Fruit fly (Drosophila melanogaster) whole organism, prepupa: Measurements from ENCODE around the gene halo.

Source experiments
- Blimp-1 ChIP-seq: fragments of 200-800 bp; sonication (Bioruptor generic); optimal IDR thresholded peaks from 3 replicates; lab custom pipeline; 2017; ENCODE audit warnings: missing biosample characterization, missing genetic modification characterization, mild to moderate bottlenecking, moderate library complexity, missing genetic modification reagents
- CG11762 ChIP-seq: fragments of 200-800 bp; sonication (Bioruptor generic); optimal IDR thresholded peaks from 3 replicates; lab custom pipeline; 2016; ENCODE audit warnings: missing biosample characterization, missing genetic modification characterization; ENCODE audit not compliant: insufficient read depth
- CG11902 ChIP-seq: fragments of 200-800 bp; sonication (Bioruptor generic); optimal IDR thresholded peaks from 3 replicates; lab custom pipeline; 2016; ENCODE audit warnings: missing biosample characterization, missing genetic modification characterization
- CG15336 ChIP-seq: fragments of 200-800 bp; sonication (Bioruptor generic); IDR thresholded peaks from 2 replicates; pipeline ENCODE4 v1.3.6; 2022; ENCODE audit warnings: missing biosample characterization, missing genetic modification characterization
- CG16779 ChIP-seq: fragments of 200-800 bp; sonication (Bioruptor generic); optimal IDR thresholded peaks from 3 replicates; lab custom pipeline; 2017; ENCODE audit warnings: missing biosample characterization, mild to moderate bottlenecking, missing genetic modification characterization
- CG3032 ChIP-seq: fragments of 200-800 bp; optimal IDR thresholded peaks from 2 replicates; lab custom pipeline; 2019; ENCODE audit warnings: missing biosample characterization, mild to moderate bottlenecking, missing genetic modification characterization, moderate library complexity
- CG31627 ChIP-seq: fragments of 200-800 bp; sonication (Bioruptor generic); optimal IDR thresholded peaks from 3 replicates; lab custom pipeline; 2016; ENCODE audit warnings: missing biosample characterization, missing genetic modification characterization
- CG32006 ChIP-seq: fragments of 200-800 bp; sonication (Bioruptor generic); optimal IDR thresholded peaks from 3 replicates; lab custom pipeline; 2017; ENCODE audit warnings: missing biosample characterization, mild to moderate bottlenecking, missing genetic modification characterization
- CG34406 ChIP-seq: fragments of 200-800 bp; sonication (Bioruptor generic); optimal IDR thresholded peaks from 3 replicates; lab custom pipeline; 2016; ENCODE audit warnings: missing biosample characterization, missing genetic modification characterization
- CG3919 ChIP-seq: fragments of 200-800 bp; sonication (Bioruptor generic); optimal IDR thresholded peaks from 3 replicates; lab custom pipeline; 2016; ENCODE audit warnings: missing biosample characterization, missing genetic modification characterization
- CG6163 ChIP-seq: fragments of 200-800 bp; sonication (Bioruptor generic); IDR thresholded peaks from 3 replicates; pipeline ENCODE4 v1.3.6; 2022; ENCODE audit warnings: missing biosample characterization, missing genetic modification characterization
- CG6276 ChIP-seq: fragments of 200-800 bp; sonication (Bioruptor generic); optimal IDR thresholded peaks from 2 replicates; lab custom pipeline; 2017; ENCODE audit warnings: missing biosample characterization, mild to moderate bottlenecking, missing genetic modification characterization
- CG6854 ChIP-seq: fragments of 200-800 bp; sonication (Bioruptor generic); optimal IDR thresholded peaks from 2 replicates; lab custom pipeline; 2017; ENCODE audit warnings: missing biosample characterization, mild to moderate bottlenecking, missing genetic modification characterization
- CG8119 ChIP-seq: fragments of 200-800 bp; sonication (Bioruptor generic); IDR thresholded peaks from 3 replicates; pipeline ENCODE4 v1.3.6; 2022; ENCODE audit warnings: missing biosample characterization, missing genetic modification characterization
- Eip78C ChIP-seq: fragments of 200-800 bp; sonication (Bioruptor generic); peaks from one replicate; lab custom pipeline; 2016; ENCODE audit warnings: missing biosample characterization, missing genetic modification characterization
- Ets21C ChIP-seq: fragments of 200-800 bp; sonication (Bioruptor generic); optimal IDR thresholded peaks from 3 replicates; lab custom pipeline; 2016; ENCODE audit warnings: missing biosample characterization, missing genetic modification characterization
- Ets96B ChIP-seq: fragments of 200-800 bp; optimal IDR thresholded peaks from 2 replicates; lab custom pipeline; 2019; ENCODE audit warnings: missing biosample characterization, mild to moderate bottlenecking, missing genetic modification characterization, moderate library complexity
- Hr38 ChIP-seq: sonication (Bioruptor generic); optimal IDR thresholded peaks from 2 replicates; lab custom pipeline; 2016; ENCODE audit warnings: missing biosample characterization, missing genetic modification characterization
- Hr39 ChIP-seq: fragments of 200-800 bp; sonication (Bioruptor generic); optimal IDR thresholded peaks from 2 replicates; lab custom pipeline; 2016; ENCODE audit warnings: missing biosample characterization, missing genetic modification characterization
- Hr4 ChIP-seq: fragments of 200-800 bp; sonication (Bioruptor generic); optimal IDR thresholded peaks from 3 replicates; lab custom pipeline; 2016; ENCODE audit warnings: missing biosample characterization, missing genetic modification characterization
- Met ChIP-seq: fragments of 200-800 bp; sonication (Bioruptor generic); optimal IDR thresholded peaks from 3 replicates; lab custom pipeline; 2016; ENCODE audit warnings: missing biosample characterization, missing genetic modification characterization
- OdsH ChIP-seq: fragments of 200-800 bp; sonication (Bioruptor generic); optimal IDR thresholded peaks from 3 replicates; lab custom pipeline; 2016; ENCODE audit warnings: missing biosample characterization, missing genetic modification characterization
- Sox102F ChIP-seq: fragments of 200-800 bp; sonication (Bioruptor generic); optimal IDR thresholded peaks from 2 replicates; lab custom pipeline; 2016; ENCODE audit warnings: missing biosample characterization, mild to moderate bottlenecking, missing genetic modification characterization
- Sox14 ChIP-seq: fragments of 200-800 bp; sonication (Bioruptor generic); optimal IDR thresholded peaks from 3 replicates; lab custom pipeline; 2016; ENCODE audit warnings: missing biosample characterization, missing genetic modification characterization
- Sox15 ChIP-seq: fragments of 200-800 bp; sonication (Bioruptor generic); optimal IDR thresholded peaks from 3 replicates; lab custom pipeline; 2016; ENCODE audit warnings: missing biosample characterization, missing genetic modification characterization
- achi ChIP-seq: fragments of 200-800 bp; sonication (Bioruptor generic); optimal IDR thresholded peaks from 3 replicates; lab custom pipeline; 2016; ENCODE audit warnings: missing biosample characterization, missing genetic modification characterization
- cyc ChIP-seq: fragments of 200-800 bp; sonication (Bioruptor generic); optimal IDR thresholded peaks from 3 replicates; lab custom pipeline; 2016; ENCODE audit warnings: missing biosample characterization, missing genetic modification characterization
- dsx ChIP-seq: fragments of 200-800 bp; optimal IDR thresholded peaks from 3 replicates; lab custom pipeline; 2019; ENCODE audit warnings: missing biosample characterization, mild to moderate bottlenecking, missing genetic modification characterization, moderate library complexity; ENCODE audit not compliant: poor library complexity, severe bottlenecking
- eg ChIP-seq: fragments of 200-800 bp; sonication (Bioruptor generic); IDR thresholded peaks from 3 replicates; pipeline ENCODE4 v1.3.6; 2022; ENCODE audit warnings: missing biosample characterization, missing genetic modification characterization
- esn ChIP-seq: fragments of 200-800 bp; sonication (Bioruptor generic); optimal IDR thresholded peaks from 2 replicates; lab custom pipeline; 2016; ENCODE audit warnings: missing biosample characterization, mild to moderate bottlenecking, missing genetic modification characterization, moderate library complexity
- fd85E ChIP-seq: fragments of 200-800 bp; sonication (Bioruptor generic); optimal IDR thresholded peaks from 3 replicates; lab custom pipeline; 2016; ENCODE audit warnings: missing biosample characterization, missing genetic modification characterization
- fkh ChIP-seq: fragments of 200-800 bp; sonication (Bioruptor generic); optimal IDR thresholded peaks from 3 replicates; lab custom pipeline; 2017; ENCODE audit warnings: missing biosample characterization, mild to moderate bottlenecking, missing genetic modification characterization, moderate library complexity
- lz ChIP-seq: fragments of 200-800 bp; sonication (Bioruptor generic); optimal IDR thresholded peaks from 3 replicates; lab custom pipeline; 2016; ENCODE audit warnings: missing biosample characterization, missing genetic modification characterization
- net ChIP-seq: fragments of 200-800 bp; sonication (Bioruptor generic); optimal IDR thresholded peaks from 3 replicates; lab custom pipeline; 2016; ENCODE audit warnings: missing biosample characterization, missing genetic modification characterization
- pdm3 ChIP-seq: fragments of 200-800 bp; sonication (Bioruptor generic); optimal IDR thresholded peaks from 3 replicates; lab custom pipeline; 2016; ENCODE audit warnings: missing biosample characterization, missing genetic modification characterization
- salr ChIP-seq, 2 experiments: fragments of 200-800 bp; sonication (Bioruptor generic); optimal IDR thresholded peaks; 3 replicates each; lab custom pipeline; 2016 to 2018; ENCODE audit warnings: missing biosample characterization in 2 of 2, missing genetic modification characterization in 2 of 2, mild to moderate bottlenecking in 1 of 2
- spab ChIP-seq: fragments of 200-800 bp; sonication (Bioruptor generic); optimal IDR thresholded peaks from 2 replicates; lab custom pipeline; 2017; ENCODE audit warnings: missing biosample characterization, mild to moderate bottlenecking, missing genetic modification characterization, missing genetic modification reagents
- svp ChIP-seq: fragments of 200-800 bp; sonication (Bioruptor generic); peaks from one replicate; lab custom pipeline; 2016; ENCODE audit warnings: missing biosample characterization, missing genetic modification characterization
- topi ChIP-seq: fragments of 200-800 bp; sonication (Bioruptor generic); optimal IDR thresholded peaks from 3 replicates; lab custom pipeline; 2016; ENCODE audit warnings: missing biosample characterization, missing genetic modification characterization
- vri ChIP-seq: fragments of 200-800 bp; sonication (Bioruptor generic); optimal IDR thresholded peaks from 3 replicates; lab custom pipeline; 2016; ENCODE audit warnings: missing biosample characterization, mild to moderate bottlenecking, missing genetic modification characterization

halo gene

dm6 chr2L:1498966-1499554 lies 18.9 kb downstream of the halo start:
- TF ChIP-seq CG34406 (GFP tag; lab: Kevin White, UChicago) (no peak), CG3919 (GFP tag; lab: Kevin White, UChicago) (peak; percentile 13), OdsH (no peak)

dm6 chr2L:1496943-1497342 lies 21.0 kb downstream of the halo start, which contains the start of gene CG31661:
Gene CG31661, plus strand, starts transcription at chr2L:1497243.
- no peak for TF ChIP-seq svp (GFP tag; lab: Kevin White, UChicago)
- no peak for TF ChIP-seq net (GFP tag; lab: Kevin White, UChicago)
- no peak for TF ChIP-seq vri
- no peak for TF ChIP-seq fd85E (GFP tag; lab: Kevin White, UChicago)
- no peak for TF ChIP-seq CG6276 (GFP tag; lab: Kevin White, UChicago)
- TF ChIP-seq achi (GFP tag; lab: Kevin White, UChicago) = no peak
- no peak for TF ChIP-seq Hr39 (GFP tag; lab: Kevin White, UChicago)
- TF ChIP-seq CG15336 (GFP tag; lab: Robert Waterston, UW) = no peak
- TF ChIP-seq dsx (GFP tag; lab: Kevin White, UChicago) = no peak
- TF ChIP-seq topi (GFP tag; lab: Kevin White, UChicago) = no peak
- TF ChIP-seq CG31627 = no peak
- TF ChIP-seq lz (GFP tag; lab: Kevin White, UChicago) = no peak
- no peak for TF ChIP-seq CG6854 (GFP tag; lab: Kevin White, UChicago)
- TF ChIP-seq Met (GFP tag; lab: Kevin White, UChicago) = no peak
- TF ChIP-seq Eip78C (GFP tag; lab: Kevin White, UChicago) = no peak
- TF ChIP-seq spab (GFP tag; lab: Kevin White, UChicago) = no peak
- no peak for TF ChIP-seq Sox102F (GFP tag; lab: Kevin White, UChicago)
- no peak for TF ChIP-seq CG8119

- peak; percentile 0 for TF ChIP-seq svp (GFP tag; lab: Kevin White, UChicago)
- no peak for TF ChIP-seq Sox14
- TF ChIP-seq pdm3 (GFP tag; lab: Kevin White, UChicago) = no peak
- no peak for TF ChIP-seq lz (GFP tag; lab: Kevin White, UChicago)
- no peak for TF ChIP-seq vri
- no peak for TF ChIP-seq CG32006 (GFP tag; lab: Kevin White, UChicago)
- no peak for TF ChIP-seq CG6163 (GFP tag; lab: Robert Waterston, UW)
- TF ChIP-seq, all 60 proteins: peak for 1
Observed at dm6 chr2L:1495160-1495559, 22.8 kb downstream of the halo start, which contains the start of gene CG31926. Gene CG31926, plus strand, starts transcription at chr2L:1495460.

dm6 chr2L:1493770-1494169 lies 24.2 kb downstream of the halo start, which contains the start of gene CG33128:
Gene CG33128, plus strand, starts transcription at chr2L:1494070.
- TF ChIP-seq Hr38 (no peak), CG6163 (GFP tag; lab: Robert Waterston, UW) (no peak), svp (GFP tag; lab: Kevin White, UChicago) (no peak), CG11762 (GFP tag; lab: Kevin White, UChicago) (no peak), Hr39 (GFP tag; lab: Kevin White, UChicago) (no peak), eg (no peak), Sox15 (GFP tag; lab: Kevin White, UChicago) (no peak), esn (GFP tag; lab: Kevin White, UChicago) (no peak), fkh (GFP tag; lab: Kevin White, UChicago) (no peak), spab (GFP tag; lab: Kevin White, UChicago) (no peak), Ets21C (no peak)

- TF ChIP-seq CG11902 (GFP tag; lab: Kevin White, UChicago) = no peak
- TF ChIP-seq lz (GFP tag; lab: Kevin White, UChicago) = peak; percentile 7
- TF ChIP-seq Ets96B (tag; lab: Kevin White, UChicago) = no peak
- no peak for TF ChIP-seq Blimp-1 (GFP tag; lab: Kevin White, UChicago)
- no peak for TF ChIP-seq CG34406 (GFP tag; lab: Kevin White, UChicago)
- no peak for TF ChIP-seq salr (GFP tag; optimal IDR thresholded peaks at IDR 0.05; lab: Kevin White, UChicago)
- no peak for TF ChIP-seq Ets21C
- TF ChIP-seq CG16779 = no peak
- TF ChIP-seq spab (GFP tag; lab: Kevin White, UChicago) = no peak
- TF ChIP-seq Eip78C (GFP tag; lab: Kevin White, UChicago) = peak; percentile 2
- TF ChIP-seq topi (GFP tag; lab: Kevin White, UChicago) = no peak
- TF ChIP-seq CG3032 (tag; lab: Kevin White, UChicago) = no peak
- TF ChIP-seq Sox102F (GFP tag; lab: Kevin White, UChicago) = no peak
- no peak for TF ChIP-seq CG6163 (GFP tag; lab: Robert Waterston, UW)
- TF ChIP-seq CG11762 (GFP tag; lab: Kevin White, UChicago) = no peak
- no peak for TF ChIP-seq Hr39 (GFP tag; lab: Kevin White, UChicago)
- TF ChIP-seq CG15336 (GFP tag; lab: Robert Waterston, UW) = no peak
- no peak for TF ChIP-seq Sox14
- peak; percentile 21 for TF ChIP-seq CG31627
- TF ChIP-seq Hr4 = no peak
- TF ChIP-seq cyc (GFP tag; lab: Kevin White, UChicago) = no peak
- TF ChIP-seq dsx (GFP tag; lab: Kevin White, UChicago) = no peak
- no peak for TF ChIP-seq esn (GFP tag; lab: Kevin White, UChicago)
- peak; percentile 4 for TF ChIP-seq Met (GFP tag; lab: Kevin White, UChicago)
Observed at dm6 chr2L:1491791-1492345, 26.1 kb downstream of the halo start, which contains the start of gene CG31928. Gene CG31928, plus strand, starts transcription at chr2L:1492295.
